Worm (Caenorhabditis elegans): ENCODE data around the gene best-23.

best-23 gene

DNA sequence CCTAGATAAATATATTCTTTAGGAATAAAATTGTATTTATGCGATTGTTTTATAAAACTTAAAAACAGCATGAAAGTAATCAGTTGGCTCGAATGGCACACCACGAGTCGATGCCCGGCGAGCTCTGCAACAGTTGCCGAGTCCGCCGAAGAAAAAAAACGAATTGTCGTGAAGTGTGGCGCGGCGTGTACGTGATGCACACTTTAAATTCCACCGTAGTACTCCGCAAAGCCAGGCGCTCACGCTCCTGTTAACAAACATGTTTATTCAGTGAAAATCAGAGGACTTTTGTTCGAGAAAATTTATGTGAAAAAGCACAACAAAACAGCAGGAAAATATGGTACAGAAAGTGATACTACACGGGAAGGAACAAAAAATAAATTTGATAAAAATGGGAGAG is 36.8 kb downstream of the best-23 start:
- TF ChIP-seq pes-1 (GFP tag; IDR thresholded peaks at IDR 0.05) = no peak
- no peak for TF ChIP-seq ceh-13 (GFP tag; optimal IDR thresholded peaks at IDR 0.05)
- TF ChIP-seq F13C5.2 (tag; optimal IDR thresholded peaks at IDR 0.05) = no peak
- TF ChIP-seq ceh-36 (tag; optimal IDR thresholded peaks at IDR 0.05) = no peak

DNA sequence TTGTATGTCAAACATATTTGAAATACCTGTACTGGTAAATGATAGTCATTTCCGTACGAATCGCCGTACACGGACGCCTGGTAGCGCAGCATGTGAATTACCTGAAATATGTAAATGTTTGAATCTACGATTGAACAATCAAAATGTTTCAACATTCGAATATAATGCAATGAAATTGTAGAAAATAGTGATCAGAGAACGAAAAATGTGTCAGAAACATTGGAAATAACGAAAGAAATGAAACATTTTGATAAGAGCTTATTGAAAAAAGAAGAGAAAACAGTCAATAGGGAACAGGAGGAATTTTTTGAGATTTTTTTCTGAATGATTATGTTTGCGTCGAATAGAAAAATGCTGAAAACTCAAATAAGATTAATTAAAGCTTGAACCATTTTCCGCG is 37.3 kb downstream of the best-23 start, which contains the start of gene ztf-17:
Gene ztf-17 (minus strand): TSS at position 101 of the 400 bp plus-strand sequence.
- TF ChIP-seq tra-4 (tag; optimal IDR thresholded peaks at IDR 0.05) (no peak), hmbx-1 (tag; optimal IDR thresholded peaks at IDR 0.05) (no peak), hnd-1 (tag; optimal IDR thresholded peaks at IDR 0.05) (no peak), aly-1 (tag; optimal IDR thresholded peaks at IDR 0.05) (no peak), scrt-1 (GFP tag; IDR thresholded peaks at IDR 0.05) (no peak), ets-7 (tag; optimal IDR thresholded peaks at IDR 0.05) (no peak), hmg-4 (GFP tag; optimal IDR thresholded peaks at IDR 0.05) (no peak), tbx-37 (GFP tag; conservative IDR thresholded peaks at IDR 0.05) (no peak), pes-1 (GFP tag; IDR thresholded peaks at IDR 0.05) (no peak), tbx-11 (GFP tag; IDR thresholded peaks at IDR 0.05) (no peak), ceh-36 (tag; optimal IDR thresholded peaks at IDR 0.05) (no peak), ceh-13 (GFP tag; optimal IDR thresholded peaks at IDR 0.05) (no peak)

DNA sequence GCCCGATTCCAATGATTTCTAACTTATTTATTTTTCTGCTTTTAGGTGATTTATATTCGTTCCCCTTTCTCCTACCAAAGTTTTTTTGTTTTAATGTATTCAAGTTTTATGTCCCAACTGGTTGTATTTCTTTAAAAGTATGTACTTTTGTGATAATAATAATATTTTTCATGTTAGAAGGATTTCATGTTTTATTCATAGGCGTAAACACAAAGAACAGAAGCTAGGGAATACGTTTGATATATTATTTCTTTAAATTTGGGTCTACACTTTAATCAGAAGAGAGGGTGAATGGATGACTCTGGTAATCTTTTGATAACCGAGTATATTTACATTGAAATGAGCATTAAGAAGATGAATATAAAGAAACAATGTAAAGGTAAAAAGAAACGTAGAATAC is 41.3 kb downstream of the best-23 start:
- TF ChIP-seq B0310.2 (tag; optimal IDR thresholded peaks at IDR 0.05) (no peak), tbx-37 (GFP tag; conservative IDR thresholded peaks at IDR 0.05) (no peak), hmbx-1 (tag; optimal IDR thresholded peaks at IDR 0.05) (no peak), pes-1 (GFP tag; IDR thresholded peaks at IDR 0.05) (no peak), aly-1 (tag; optimal IDR thresholded peaks at IDR 0.05) (no peak), hmg-4 (GFP tag; optimal IDR thresholded peaks at IDR 0.05) (no peak), ceh-13 (GFP tag; optimal IDR thresholded peaks at IDR 0.05) (no peak), tra-4 (tag; optimal IDR thresholded peaks at IDR 0.05) (no peak), ama-1 (optimal IDR thresholded peaks at IDR 0.05) (no peak), ets-7 (tag; optimal IDR thresholded peaks at IDR 0.05) (no peak), tbx-11 (GFP tag; IDR thresholded peaks at IDR 0.05) (no peak), flt-1 (GFP tag; IDR thresholded peaks at IDR 0.05) (no peak), F13C5.2 (tag; optimal IDR thresholded peaks at IDR 0.05) (no peak), ceh-36 (tag; optimal IDR thresholded peaks at IDR 0.05) (no peak)

DNA sequence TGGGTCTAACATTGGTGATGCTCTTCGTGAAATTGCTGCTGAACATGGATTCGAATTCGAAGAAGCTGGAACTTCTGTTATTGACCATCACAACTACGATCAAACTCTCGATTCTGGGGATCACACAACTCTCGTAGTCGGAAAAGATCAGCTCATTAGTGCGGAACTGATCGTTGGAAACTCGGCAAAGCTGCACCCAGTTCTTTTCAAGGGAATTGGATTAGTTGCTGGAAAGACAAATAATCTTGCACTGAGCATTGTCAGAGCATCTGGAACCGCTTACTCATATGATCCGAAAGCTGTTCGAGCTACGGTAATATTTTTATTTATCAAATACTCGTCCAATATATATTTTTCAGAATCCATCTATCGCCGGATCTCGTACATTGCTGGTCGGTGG is 42.5 kb downstream of the best-23 start:
- TF ChIP-seq tbx-11 (GFP tag; IDR thresholded peaks at IDR 0.05) (no peak), ceh-36 (tag; optimal IDR thresholded peaks at IDR 0.05) (no peak), aly-1 (tag; optimal IDR thresholded peaks at IDR 0.05) (no peak), hmbx-1 (tag; optimal IDR thresholded peaks at IDR 0.05) (no peak), sea-1 (GFP tag; conservative IDR thresholded peaks at IDR 0.05) (no peak)

DNA sequence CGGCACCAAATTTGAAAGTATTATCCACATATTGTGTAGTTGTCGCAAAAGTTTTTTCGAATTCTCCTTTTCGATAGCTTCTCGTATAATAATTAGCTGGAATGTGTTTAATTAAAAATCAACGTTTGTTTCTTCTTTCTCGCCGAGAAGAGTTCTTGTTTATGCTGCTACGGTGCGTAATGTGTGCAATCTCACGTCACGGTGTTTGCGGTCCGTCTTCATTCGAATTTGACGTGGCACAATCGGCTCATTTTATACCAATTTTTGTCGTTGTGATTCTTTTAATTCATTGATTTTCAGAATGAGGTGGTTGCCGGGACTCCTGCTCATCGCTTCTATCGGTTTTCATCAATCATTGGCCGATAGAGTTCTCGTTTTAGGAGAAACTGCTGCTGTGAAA is 43.2 kb downstream of the best-23 start, which contains the start of gene ostb-1:
Gene ostb-1 (plus strand): TSS at position 301 of the 400 bp plus-strand sequence.
- TF ChIP-seq flt-1 (GFP tag; IDR thresholded peaks at IDR 0.05) (no peak), ama-1 (optimal IDR thresholded peaks at IDR 0.05) (no peak), ceh-36 (tag; optimal IDR thresholded peaks at IDR 0.05) (no peak), ceh-13 (GFP tag; optimal IDR thresholded peaks at IDR 0.05) (no peak), aly-1 (tag; optimal IDR thresholded peaks at IDR 0.05) (no peak), B0310.2 (tag; optimal IDR thresholded peaks at IDR 0.05) (no peak), tra-4 (tag; optimal IDR thresholded peaks at IDR 0.05) (no peak), F13C5.2 (tag; optimal IDR thresholded peaks at IDR 0.05) (no peak), sea-1 (GFP tag; conservative IDR thresholded peaks at IDR 0.05) (no peak), hmg-4 (GFP tag; optimal IDR thresholded peaks at IDR 0.05) (no peak), pes-1 (GFP tag; IDR thresholded peaks at IDR 0.05) (no peak), hnd-1 (tag; optimal IDR thresholded peaks at IDR 0.05) (no peak)

DNA sequence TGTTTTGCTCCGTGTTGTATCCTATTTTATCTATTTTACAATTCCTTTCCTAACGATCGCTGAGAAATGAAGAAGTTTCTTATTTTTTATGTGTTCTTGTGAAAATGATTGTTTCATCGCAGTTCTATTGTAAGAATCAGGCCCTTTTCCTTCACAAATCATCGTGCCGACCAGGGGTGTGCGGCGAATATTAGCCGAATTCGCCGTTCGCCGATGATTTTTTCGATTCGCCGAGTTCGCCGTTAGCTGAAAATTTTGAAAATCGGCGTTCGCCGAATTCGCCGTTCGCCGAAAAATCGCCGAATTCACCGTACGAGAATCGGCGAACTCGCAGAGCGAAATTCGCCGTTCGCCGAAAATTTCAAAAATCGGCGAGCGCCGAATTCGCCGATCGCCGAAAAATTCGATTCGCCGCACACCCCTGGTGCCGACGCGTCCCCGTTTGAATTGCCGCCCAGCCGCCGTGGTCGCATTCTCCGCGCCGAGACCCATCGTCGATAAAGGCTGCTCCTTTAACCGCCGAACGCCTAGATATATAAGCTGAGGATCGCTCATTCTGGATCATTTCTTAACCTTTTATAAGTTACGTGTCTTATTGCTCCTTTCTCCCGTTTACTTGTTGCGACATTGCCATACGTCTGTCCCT is 43.8 kb downstream of the best-23 start:
- TF ChIP-seq tra-4 (tag; optimal IDR thresholded peaks at IDR 0.05) = no peak
- peak; percentile 57; the same call in 1 of the 2 replicates for TF ChIP-seq pes-1 (GFP tag; IDR thresholded peaks at IDR 0.05)
- no peak for TF ChIP-seq F13C5.2 (tag; optimal IDR thresholded peaks at IDR 0.05)

DNA sequence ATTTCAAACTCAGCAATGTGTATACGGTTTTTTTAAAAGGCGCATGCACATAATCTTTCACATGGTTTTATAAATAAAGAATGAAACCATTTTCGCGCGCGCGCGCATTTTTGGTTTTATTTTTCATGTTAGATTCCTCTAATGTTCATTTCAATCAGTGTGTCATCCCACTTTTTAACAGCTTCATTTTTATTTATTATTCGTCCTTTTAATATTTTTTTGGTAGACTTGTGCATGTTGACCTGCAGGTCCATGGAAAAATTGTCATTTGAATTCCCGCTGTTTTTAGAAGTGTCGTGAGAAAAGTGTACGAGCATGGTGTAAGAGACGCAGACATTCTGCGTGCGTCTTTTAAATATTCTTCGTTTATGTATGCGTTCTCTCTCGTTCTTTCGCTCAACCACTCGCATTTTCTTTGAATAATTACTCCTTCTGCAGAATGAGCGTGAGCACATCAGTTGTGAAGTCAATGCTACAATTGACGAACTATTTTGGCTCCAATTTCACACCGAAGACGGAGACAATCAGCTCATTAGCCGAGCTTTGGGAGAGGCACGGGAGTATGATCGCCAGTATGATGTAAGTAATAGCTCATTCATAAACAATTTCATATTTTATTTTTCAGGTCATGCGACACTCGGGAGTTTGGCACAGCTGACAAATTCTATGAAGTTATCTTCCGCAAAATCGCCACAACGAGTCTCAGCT is 47.0 kb downstream of the best-23 start, which contains the start of gene lin-5:
Gene lin-5 (plus strand): TSS at position 354 of the 708 bp plus-strand sequence.
- TF ChIP-seq scrt-1 (GFP tag; IDR thresholded peaks at IDR 0.05) = no peak
- no peak for TF ChIP-seq ets-7 (tag; optimal IDR thresholded peaks at IDR 0.05)
- no peak for TF ChIP-seq flt-1 (GFP tag; IDR thresholded peaks at IDR 0.05)
- no peak for TF ChIP-seq pes-1 (GFP tag; IDR thresholded peaks at IDR 0.05)
- peak; percentile 26 for TF ChIP-seq F13C5.2 (tag; optimal IDR thresholded peaks at IDR 0.05)
- no peak for TF ChIP-seq sea-1 (GFP tag; conservative IDR thresholded peaks at IDR 0.05)

DNA sequence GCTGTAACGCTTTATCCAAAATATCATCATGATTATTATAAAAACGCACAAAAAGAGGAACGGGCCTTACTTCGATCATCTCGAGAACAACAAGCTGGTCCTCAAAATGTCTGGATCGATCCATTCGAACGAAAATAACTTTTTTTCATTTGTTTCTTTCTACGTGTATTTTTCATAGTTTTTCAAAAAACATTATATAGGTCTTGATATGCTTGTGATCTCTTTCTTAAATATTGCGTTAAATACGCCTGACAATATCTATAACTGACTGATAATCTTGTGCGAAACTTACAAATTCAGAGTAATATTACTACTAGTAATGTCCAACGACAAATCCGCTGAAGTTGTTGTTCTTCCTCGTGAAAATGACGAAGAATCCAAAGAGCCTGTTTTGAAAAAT is 49.3 kb downstream of the best-23 start, which contains the start of gene sds-22:
Gene sds-22 (plus strand): TSS at position 301 of the 400 bp plus-strand sequence.
- TF ChIP-seq pes-1 (GFP tag; IDR thresholded peaks at IDR 0.05) = no peak
- no peak for TF ChIP-seq hmg-4 (GFP tag; optimal IDR thresholded peaks at IDR 0.05)
- no peak for TF ChIP-seq flt-1 (GFP tag; IDR thresholded peaks at IDR 0.05)
- no peak for TF ChIP-seq tra-4 (tag; optimal IDR thresholded peaks at IDR 0.05)
- TF ChIP-seq aly-1 (tag; optimal IDR thresholded peaks at IDR 0.05) = no peak
- no peak for TF ChIP-seq hnd-1 (tag; optimal IDR thresholded peaks at IDR 0.05)
- no peak for TF ChIP-seq ceh-13 (GFP tag; optimal IDR thresholded peaks at IDR 0.05)
- TF ChIP-seq ceh-36 (tag; optimal IDR thresholded peaks at IDR 0.05) = no peak
- TF ChIP-seq hmbx-1 (tag; optimal IDR thresholded peaks at IDR 0.05) = no peak
